Fruit fly (Drosophila melanogaster) whole organism, prepupa: ENCODE results near the gene CG34175.

Experiments used
- CG6808 ChIP-seq: fragments of 200-800 bp; sonication (Bioruptor generic); optimal IDR thresholded peaks from 3 replicates; lab custom pipeline; 2017; ENCODE audit warnings: missing biosample characterization, missing genetic modification characterization, mild to moderate bottlenecking, moderate library complexity, missing genetic modification reagents
- CG8119 ChIP-seq: fragments of 200-800 bp; sonication (Bioruptor generic); IDR thresholded peaks from 3 replicates; pipeline ENCODE4 v1.3.6; 2022; ENCODE audit warnings: missing biosample characterization, missing genetic modification characterization
- fd59A ChIP-seq: fragments of 200-800 bp; sonication (Bioruptor generic); optimal IDR thresholded peaks from 2 replicates; lab custom pipeline; 2017; ENCODE audit warnings: missing biosample characterization, mild to moderate bottlenecking, missing genetic modification characterization, missing genetic modification reagents
- net ChIP-seq: fragments of 200-800 bp; sonication (Bioruptor generic); optimal IDR thresholded peaks from 3 replicates; lab custom pipeline; 2016; ENCODE audit warnings: missing biosample characterization, missing genetic modification characterization

DNA sequence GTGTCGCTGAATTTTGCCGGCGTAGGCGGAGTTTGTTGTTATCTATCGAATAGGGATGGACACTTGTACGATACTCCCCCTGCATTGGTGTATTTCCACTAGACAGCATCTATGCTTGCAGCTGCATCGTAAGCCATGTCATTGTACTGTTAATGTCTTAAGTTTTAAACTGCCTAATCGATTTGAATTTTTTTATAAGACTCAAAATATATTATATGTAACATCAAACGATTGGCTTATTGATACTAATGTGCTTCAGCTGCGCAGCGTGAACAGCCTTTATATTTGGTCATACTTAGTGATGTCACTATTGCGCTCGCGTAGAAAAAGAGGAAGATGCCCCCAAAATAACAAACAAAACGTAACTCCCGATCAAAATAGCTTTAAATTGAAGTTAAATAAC lies 21.1 kb upstream of the CG34175 start, which contains the start of the genes CG9662 and Ptpa:
- TF ChIP-seq net (GFP tag; lab: Kevin White, UChicago) = peak; percentile 37
- TF ChIP-seq CG8119 = peak; percentile 42; the same call in 1 of the 3 replicates
- peak; percentile 25 for TF ChIP-seq fd59A (GFP tag; lab: Kevin White, UChicago)
- TF ChIP-seq CG6808 (GFP tag; lab: Kevin White, UChicago) = no peak
